Worm (Caenorhabditis elegans) whole organism, mixed stage, embryonic: ENCODE data around the gene tag-297.

ENCODE experiments used
- M03D4.4 ChIP-seq: sonication (generic microtip); optimal IDR thresholded peaks from 2 replicates; lab custom pipeline; 2017; ENCODE audit warnings: mild to moderate bottlenecking, missing genetic modification characterization, missing compliant biosample characterization
- drap-1 ChIP-seq: fragments of 200-800 bp; sonication (Bioruptor generic); optimal IDR thresholded peaks from 3 replicates; lab custom pipeline; 2018; ENCODE audit warnings: mild to moderate bottlenecking, missing genetic modification characterization, missing compliant biosample characterization
- elt-1 ChIP-seq: sonication (generic microtip); optimal IDR thresholded peaks from 2 replicates; lab custom pipeline; 2017; ENCODE audit warnings: missing genetic modification characterization, mild to moderate bottlenecking, missing compliant biosample characterization, antibody characterized with exemption, moderate library complexity, borderline replicate concordance; ENCODE audit not compliant: insufficient read depth
- elt-3 ChIP-seq: fragments of 150-350 bp; optimal IDR thresholded peaks from 2 replicates; lab custom pipeline; 2014; ENCODE audit warnings: missing biosample characterization, missing genetic modification characterization
- ham-2 ChIP-seq: fragments of 200-800 bp; sonication (Bioruptor generic); optimal IDR thresholded peaks from 2 replicates; lab custom pipeline; 2018; ENCODE audit warnings: mild to moderate bottlenecking, missing genetic modification characterization, missing compliant biosample characterization
- lin-13 ChIP-seq: fragments of 150-350 bp; optimal IDR thresholded peaks from 2 replicates; lab custom pipeline; 2014; ENCODE audit warnings: missing biosample characterization, missing genetic modification characterization
- lin-32 ChIP-seq: fragments of 200-800 bp; sonication (Bioruptor generic); optimal IDR thresholded peaks from 2 replicates; lab custom pipeline; 2018; ENCODE audit warnings: mild to moderate bottlenecking, missing genetic modification characterization, missing compliant biosample characterization
- nhr-28 ChIP-seq: fragments of 150-350 bp; optimal IDR thresholded peaks from 2 replicates; lab custom pipeline; 2014; ENCODE audit warnings: missing biosample characterization, missing genetic modification characterization
- nhr-76 ChIP-seq: sonication (generic microtip); optimal IDR thresholded peaks from 2 replicates; lab custom pipeline; 2017; ENCODE audit warnings: missing biosample characterization, missing genetic modification characterization
- pha-4 ChIP-seq: fragments of 150-350 bp; optimal IDR thresholded peaks from 2 replicates; lab custom pipeline; 2018; ENCODE audit warnings: missing biosample characterization, missing genetic modification reagents, missing genetic modification characterization
- sem-2 ChIP-seq: fragments of 200-800 bp; sonication (Bioruptor generic); optimal IDR thresholded peaks from 2 replicates; lab custom pipeline; 2018; ENCODE audit warnings: mild to moderate bottlenecking, missing genetic modification characterization, missing compliant biosample characterization
- unc-39 ChIP-seq: fragments of 150-350 bp; optimal IDR thresholded peaks from 2 replicates; lab custom pipeline; 2014; ENCODE audit warnings: missing biosample characterization, missing genetic modification characterization
- unc-62 ChIP-seq: fragments of 150-350 bp; optimal IDR thresholded peaks from 2 replicates; lab custom pipeline; 2014; ENCODE audit warnings: missing biosample characterization, missing genetic modification reagents, missing genetic modification characterization
- ztf-11 ChIP-seq: fragments of 150-350 bp; optimal IDR thresholded peaks from 2 replicates; lab custom pipeline; 2014; ENCODE audit warnings: missing biosample characterization, missing genetic modification characterization

DNA sequence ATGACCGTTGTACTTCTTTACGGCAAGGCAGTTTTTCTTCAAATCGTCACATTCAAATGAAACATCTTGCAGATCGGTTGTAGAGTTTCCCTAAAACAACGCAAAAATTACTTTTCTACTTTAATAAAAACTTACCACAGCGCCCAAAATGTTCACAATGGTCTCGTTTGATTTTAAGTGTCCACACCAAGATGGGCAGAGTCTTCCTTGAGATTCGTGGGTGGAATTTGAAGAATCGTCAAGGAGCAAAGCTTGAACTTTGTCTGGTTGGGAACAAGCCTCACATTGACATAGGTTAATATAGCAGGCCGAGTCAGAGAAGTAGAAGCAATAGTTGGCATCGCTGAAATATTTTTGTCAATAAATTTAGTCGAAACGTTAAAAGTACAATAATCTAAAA is 22.4 kb upstream of the tag-297 start:
- TF ChIP-seq nhr-28 (tag; lab: Kevin White, UChicago): no peak
- no peak for TF ChIP-seq drap-1 (GFP tag; lab: Kevin White, UChicago)
- no peak for TF ChIP-seq elt-1 (tag; lab: Kevin White, UChicago)
- no peak for TF ChIP-seq pha-4
- no peak for TF ChIP-seq unc-39 (tag; lab: Kevin White, UChicago)
- no peak for TF ChIP-seq unc-62 (GFP tag; lab: Kevin White, UChicago)
- TF ChIP-seq nhr-76 (tag; lab: Kevin White, UChicago): no peak
- TF ChIP-seq elt-3 (tag; lab: Kevin White, UChicago): no peak
- TF ChIP-seq ztf-11: no peak
- TF ChIP-seq M03D4.4 (tag; lab: Kevin White, UChicago): no peak
- no peak for TF ChIP-seq lin-13 (tag; lab: Kevin White, UChicago)
- no peak for TF ChIP-seq lin-32 (GFP tag; lab: Kevin White, UChicago)
- TF ChIP-seq ham-2: no peak
- no peak for TF ChIP-seq sem-2 (GFP tag; lab: Kevin White, UChicago)
